Fruit fly (Drosophila melanogaster): Measurements from ENCODE around the gene CG3610.

Gene CG3610

dm6 chr3R:14879207-14879863 is 34.5 kb downstream of the CG3610 start, which contains the start of gene CG3631 (continued):
- TF ChIP-seq emc (GFP tag; optimal IDR thresholded peaks at IDR 0.05) (no peak), hbn (GFP tag; IDR thresholded peaks at IDR 0.05; ENCODE audit: partially characterized antibody) (peak; percentile 34), ash1 (GFP tag; optimal IDR thresholded peaks at IDR 0.05) (no peak), CG2116 (GFP tag; optimal IDR thresholded peaks at IDR 0.05) (peak; percentile 30), Myb (GFP tag; optimal IDR thresholded peaks at IDR 0.05) (peak; percentile 64), cato (GFP tag; optimal IDR thresholded peaks at IDR 0.05; ENCODE audit: borderline replicate concordance) (no peak), slp2 (GFP tag; optimal IDR thresholded peaks at IDR 0.05) (peak; percentile 3), CG3281 (GFP tag; optimal IDR thresholded peaks at IDR 0.05) (no peak), stwl (tag; optimal IDR thresholded peaks at IDR 0.05) (peak; percentile 44), pzg (GFP tag; optimal IDR thresholded peaks at IDR 0.05) (peak; percentile 68), ERR (GFP tag; optimal IDR thresholded peaks at IDR 0.05) (no peak), crp (GFP tag; optimal IDR thresholded peaks at IDR 0.05) (peak; percentile 88 to 97), bbx (GFP tag; IDR thresholded peaks at IDR 0.05; ENCODE audit: partially characterized antibody) (0 out of 2 replicates have a peak, but pooled peaks have one; percentile 17), Tbp (GFP tag; optimal IDR thresholded peaks at IDR 0.05) (no peak), sna (GFP tag; IDR thresholded peaks at IDR 0.05; ENCODE audit: partially characterized antibody) (0 out of 2 replicates have a peak, but pooled peaks have one; percentile 14), Pdp1 (GFP tag; optimal IDR thresholded peaks at IDR 0.05) (peak in 1 of 2 experiments; percentile 81), CTCF (GFP tag; optimal IDR thresholded peaks at IDR 0.05) (peak; percentile 21), Med (GFP tag) (peak; percentile 32), Chrac-16 (GFP tag; optimal IDR thresholded peaks at IDR 0.05) (no peak), CG34224 (GFP tag; IDR thresholded peaks at IDR 0.05; ENCODE audit: partially characterized antibody) (0 out of 3 replicates have a peak, but pooled peaks have one; percentile 34), Lim3 (GFP tag; IDR thresholded peaks at IDR 0.05) (no peak), hkb (optimal IDR thresholded peaks at IDR 0.05) (no peak), hkb (GFP tag; IDR thresholded peaks at IDR 0.05) (no peak), dpn (GFP tag; optimal IDR thresholded peaks at IDR 0.05) (no peak), CG16813 (GFP tag; IDR thresholded peaks at IDR 0.05; ENCODE audit: partially characterized antibody) (0 out of 3 replicates have a peak, but pooled peaks have one; percentile 11), Hsf (GFP tag; optimal IDR thresholded peaks at IDR 0.05) (no peak), zf30C (GFP tag; optimal IDR thresholded peaks at IDR 0.05) (peak; percentile 39), CG6791 (GFP tag; IDR thresholded peaks at IDR 0.05; ENCODE audit: partially characterized antibody) (no peak), Sin3A (optimal IDR thresholded peaks at IDR 0.05) (peak; percentile 52), CG34422 (GFP tag; IDR thresholded peaks at IDR 0.05) (peak; percentile 87; the same call in 2 of the 3 replicates), fd3F (GFP tag; optimal IDR thresholded peaks at IDR 0.05) (no peak), CG7928 (GFP tag; optimal IDR thresholded peaks at IDR 0.05) (peak; percentile 96), cwo (GFP tag; optimal IDR thresholded peaks at IDR 0.05) (peak; percentile 33), E2f2 (GFP tag; IDR thresholded peaks at IDR 0.05) (peak; percentile 98), CG33557 (GFP tag; optimal IDR thresholded peaks at IDR 0.05) (no peak), CG15011 (GFP tag; optimal IDR thresholded peaks at IDR 0.05) (no peak), CG15514 (GFP tag; optimal IDR thresholded peaks at IDR 0.05) (peak; percentile 26), sens (GFP tag) (peak; percentile 61), unc-4 (GFP tag; IDR thresholded peaks at IDR 0.05; ENCODE audit: partially characterized antibody) (peak; percentile 49; the same call in 1 of the 2 replicates), CG10543 (GFP tag; optimal IDR thresholded peaks at IDR 0.05) (no peak)

dm6 chr3R:14880861-14881260 is 36.0 kb downstream of the CG3610 start:
- TF ChIP-seq CG7372 (GFP tag; IDR thresholded peaks at IDR 0.05) = 0 out of 2 replicates have a peak, but pooled peaks have one; percentile 18
- TF ChIP-seq CkIIα-i1 (GFP tag; IDR thresholded peaks at IDR 0.05) = no peak
- peak; percentile 90 for TF ChIP-seq Ets65A (GFP tag)
- no peak for TF ChIP-seq CG8359 (GFP tag; optimal IDR thresholded peaks at IDR 0.05; ENCODE audit: borderline replicate concordance)
